Worm (Caenorhabditis elegans) whole organism, mixed stage, embryonic: Measurements from ENCODE around the gene plp-2.

Source experiments
- blmp-1 ChIP-seq: fragments of 150-350 bp; optimal IDR thresholded peaks from 2 replicates; lab custom pipeline; 2014; ENCODE audit warnings: missing biosample characterization, missing genetic modification characterization
- drap-1 ChIP-seq: fragments of 200-800 bp; sonication (Bioruptor generic); optimal IDR thresholded peaks from 3 replicates; lab custom pipeline; 2018; ENCODE audit warnings: mild to moderate bottlenecking, missing genetic modification characterization, missing compliant biosample characterization
- lin-13 ChIP-seq: fragments of 150-350 bp; optimal IDR thresholded peaks from 2 replicates; lab custom pipeline; 2014; ENCODE audit warnings: missing biosample characterization, missing genetic modification characterization
- nhr-76 ChIP-seq: sonication (generic microtip); optimal IDR thresholded peaks from 2 replicates; lab custom pipeline; 2017; ENCODE audit warnings: missing biosample characterization, missing genetic modification characterization
- pha-4 ChIP-seq: fragments of 150-350 bp; optimal IDR thresholded peaks from 2 replicates; lab custom pipeline; 2018; ENCODE audit warnings: missing biosample characterization, missing genetic modification reagents, missing genetic modification characterization
- sptf-1 ChIP-seq: sonication (generic microtip); optimal IDR thresholded peaks from 2 replicates; lab custom pipeline; 2017; ENCODE audit warnings: mild to moderate bottlenecking, missing genetic modification characterization, moderate library complexity, missing compliant biosample characterization
- unc-120 ChIP-seq: sonication (generic microtip); optimal IDR thresholded peaks from 2 replicates; lab custom pipeline; 2017; ENCODE audit warnings: missing genetic modification characterization, missing compliant biosample characterization; ENCODE audit not compliant: poor library complexity, severe bottlenecking
- unc-62 ChIP-seq: fragments of 150-350 bp; optimal IDR thresholded peaks from 2 replicates; lab custom pipeline; 2014; ENCODE audit warnings: missing biosample characterization, missing genetic modification reagents, missing genetic modification characterization

ce11 chrX:14988160-14988559 lies 5.6 kb upstream of the plp-2 start:
- TF ChIP-seq unc-120 (tag; lab: Kevin White, UChicago) (no peak), nhr-76 (tag; lab: Kevin White, UChicago) (no peak), sptf-1 (tag; lab: Kevin White, UChicago) (no peak), unc-62 (no peak), drap-1 (GFP tag; lab: Kevin White, UChicago) (no peak), pha-4 (tag; lab: Kevin White, UChicago) (no peak), lin-13 (tag; lab: Kevin White, UChicago) (no peak), blmp-1 (tag; lab: Kevin White, UChicago) (no peak)
